Worm (Caenorhabditis elegans) whole organism, early embryonic: ENCODE measurements around the gene lgc-1.

Source experiments
- B0310.2 ChIP-seq: sonication (generic microtip); optimal IDR thresholded peaks from 2 replicates; lab custom pipeline; 2016; ENCODE audit warnings: mild to moderate bottlenecking, missing genetic modification characterization, missing compliant biosample characterization
- ama-1 ChIP-seq: fragments of 150-350 bp; optimal IDR thresholded peaks from 2 replicates; lab custom pipeline; 2014
- ceh-36 ChIP-seq: sonication (generic microtip); optimal IDR thresholded peaks from 2 replicates; lab custom pipeline; 2016; ENCODE audit warnings: missing genetic modification characterization, inconsistent platforms, missing compliant biosample characterization
- flt-1 ChIP-seq: fragments of 200-800 bp; sonication (Bioruptor generic); IDR thresholded peaks from 2 replicates; pipeline ENCODE4 v1.3.6; 2022; ENCODE audit warnings: missing genetic modification characterization, missing compliant biosample characterization
- hmbx-1 ChIP-seq: sonication (generic microtip); optimal IDR thresholded peaks from 2 replicates; lab custom pipeline; 2016; ENCODE audit warnings: mild to moderate bottlenecking, missing genetic modification characterization, missing compliant biosample characterization
- sea-1 ChIP-seq: fragments of 200-800 bp; sonication (Bioruptor generic); conservative IDR thresholded peaks from 2 replicates; pipeline ENCODE4 v1.3.6; 2022; ENCODE audit warnings: missing genetic modification characterization, missing compliant biosample characterization

DNA sequence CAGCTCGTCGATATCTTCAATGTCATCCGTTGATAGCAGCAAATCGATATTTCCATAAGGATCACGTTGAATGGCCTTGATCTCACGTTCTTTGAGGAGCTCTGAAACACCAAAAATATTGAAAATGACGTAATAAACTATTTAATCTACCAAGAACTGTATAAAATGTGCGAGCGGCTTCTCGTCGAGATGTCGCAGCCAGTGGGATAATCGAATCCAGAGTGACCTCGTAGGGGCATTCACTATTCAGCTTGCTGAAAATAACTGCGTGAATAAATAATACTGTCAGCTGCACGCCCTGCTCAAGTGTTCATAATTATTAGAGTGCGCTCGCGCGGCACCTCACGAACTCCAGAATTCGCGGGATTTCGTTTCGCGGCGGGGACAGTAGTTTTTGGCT, 35.3 kb downstream of the lgc-1 start, which contains the start of gene Y45G5AM.7:
- TF ChIP-seq ama-1 (no peak), sea-1 (no peak), hmbx-1 (tag; lab: Kevin White, UChicago) (no peak), flt-1 (GFP tag; lab: Robert Waterston, UW) (no peak), B0310.2 (tag; lab: Kevin White, UChicago) (no peak), ceh-36 (tag; lab: Kevin White, UChicago) (no peak)
